Worm (Caenorhabditis elegans) whole organism, L1 larva: ENCODE measurements around the gene str-113.

Experiments
- Y116A8C.19 ChIP-seq: sonication (generic microtip); optimal IDR thresholded peaks from 2 replicates; lab custom pipeline; 2016; ENCODE audit warnings: missing compliant biosample characterization, missing genetic modification characterization, borderline replicate concordance
- alr-1 ChIP-seq: fragments of 200-800 bp; sonication (Bioruptor generic); optimal IDR thresholded peaks from 2 replicates; lab custom pipeline; 2018; ENCODE audit warnings: borderline replicate concordance, mild to moderate bottlenecking, missing genetic modification characterization, missing compliant biosample characterization
- ama-1 ChIP-seq: fragments of 150-350 bp; optimal IDR thresholded peaks from 2 replicates; lab custom pipeline; 2014
- blmp-1 ChIP-seq: fragments of 150-350 bp; optimal IDR thresholded peaks from 2 replicates; lab custom pipeline; 2014; ENCODE audit warnings: missing biosample characterization, missing genetic modification characterization
- ces-1 ChIP-seq: fragments of 150-350 bp; optimal IDR thresholded peaks from 2 replicates; lab custom pipeline; 2014; ENCODE audit warnings: missing biosample characterization, missing genetic modification reagents, missing genetic modification characterization
- dsc-1 ChIP-seq: sonication (generic microtip); optimal IDR thresholded peaks from 2 replicates; lab custom pipeline; 2016; ENCODE audit warnings: mild to moderate bottlenecking, missing genetic modification characterization, missing compliant biosample characterization
- efl-1 ChIP-seq, 4 experiments: fragments of 150-350 bp; optimal IDR thresholded peaks in 3 of 4; peaks in 1 of 4; 1 replicate in 1 of 4; 2 replicates in 3 of 4; lab custom pipeline; 2014; ENCODE audit warnings: missing biosample characterization in 2 of 4, missing genetic modification characterization in 2 of 4, missing genetic modification reagents in 2 of 4
- egl-13 ChIP-seq: sonication (generic microtip); optimal IDR thresholded peaks from 2 replicates; lab custom pipeline; 2016; ENCODE audit warnings: missing genotype, missing genetic modification reagents, missing genetic modification characterization, missing compliant biosample characterization
- elt-2 ChIP-seq: sonication (generic microtip); optimal IDR thresholded peaks from 2 replicates; lab custom pipeline; 2016; ENCODE audit warnings: missing genetic modification characterization, mild to moderate bottlenecking, inconsistent platforms, missing compliant biosample characterization, missing genetic modification reagents
- elt-3 ChIP-seq, 6 experiments: fragments of 150-350 bp in 1 of 6; sonication (generic microtip); optimal IDR thresholded peaks; 2 replicates each; lab custom pipeline; 2017 to 2018; ENCODE audit warnings: missing biosample characterization in 6 of 6, missing genetic modification characterization in 6 of 6, inconsistent platforms in 1 of 6
- ets-5 ChIP-seq: fragments of 200-800 bp; sonication (Bioruptor generic); IDR thresholded peaks from 2 replicates; pipeline ENCODE4 v1.3.6; 2022; ENCODE audit warnings: missing genetic modification characterization, missing compliant biosample characterization
- fkh-10 ChIP-seq: sonication (generic microtip); optimal IDR thresholded peaks from 2 replicates; lab custom pipeline; 2017; ENCODE audit warnings: missing biosample characterization, missing genetic modification reagents, missing genetic modification characterization
- fos-1 ChIP-seq: fragments of 150-350 bp; optimal IDR thresholded peaks from 2 replicates; lab custom pipeline; 2014; ENCODE audit warnings: missing biosample characterization, missing genetic modification characterization
- grh-1 ChIP-seq: fragments of 200-800 bp; sonication (Bioruptor generic); IDR thresholded peaks from 2 replicates; pipeline ENCODE4 v1.3.6; 2022; ENCODE audit warnings: missing genetic modification reagents, missing genetic modification characterization, missing compliant biosample characterization
- irx-1 ChIP-seq: sonication (generic microtip); optimal IDR thresholded peaks from 2 replicates; lab custom pipeline; 2016; ENCODE audit warnings: missing genetic modification characterization, missing compliant biosample characterization
- jun-1 ChIP-seq: fragments of 150-350 bp; optimal IDR thresholded peaks from 2 replicates; lab custom pipeline; 2014; ENCODE audit warnings: missing biosample characterization, missing genetic modification reagents, missing genetic modification characterization
- lin-14 ChIP-seq: fragments of 200-800 bp; sonication (Bioruptor generic); optimal IDR thresholded peaks from 2 replicates; lab custom pipeline; 2018; ENCODE audit warnings: mild to moderate bottlenecking, missing genetic modification characterization, moderate library complexity, missing compliant biosample characterization
- lin-35 ChIP-seq, 2 experiments: fragments of 150-350 bp; optimal IDR thresholded peaks; 2 replicates each; lab custom pipeline; 2014; ENCODE audit warnings: missing biosample characterization in 2 of 2, missing genetic modification characterization in 2 of 2, missing genetic modification reagents in 2 of 2
- lsy-2 ChIP-seq, 2 experiments: fragments of 150-350 bp; optimal IDR thresholded peaks; 2 replicates each; lab custom pipeline; 2014; ENCODE audit warnings: missing biosample characterization in 2 of 2, missing genetic modification characterization in 2 of 2
- mdl-1 ChIP-seq, 2 experiments: fragments of 150-350 bp; optimal IDR thresholded peaks; 2 replicates each; lab custom pipeline; 2014 to 2017; ENCODE audit warnings: missing biosample characterization in 2 of 2, missing genetic modification characterization in 2 of 2, inconsistent platforms in 1 of 2
- nhr-12 ChIP-seq: sonication (generic microtip); optimal IDR thresholded peaks from 2 replicates; lab custom pipeline; 2017; ENCODE audit warnings: missing biosample characterization, missing genetic modification characterization
- nhr-237 ChIP-seq: fragments of 150-350 bp; optimal IDR thresholded peaks from 2 replicates; lab custom pipeline; 2014; ENCODE audit warnings: missing biosample characterization, missing genetic modification characterization
- nhr-28 ChIP-seq: fragments of 150-350 bp; optimal IDR thresholded peaks from 2 replicates; lab custom pipeline; 2014; ENCODE audit warnings: missing biosample characterization, missing genetic modification characterization
- nhr-71 ChIP-seq: sonication (generic microtip); optimal IDR thresholded peaks from 2 replicates; lab custom pipeline; 2016; ENCODE audit warnings: mild to moderate bottlenecking, missing genetic modification characterization, moderate library complexity, missing compliant biosample characterization
- nhr-77 ChIP-seq: fragments of 150-350 bp; optimal IDR thresholded peaks from 2 replicates; lab custom pipeline; 2014; ENCODE audit warnings: missing biosample characterization, missing genetic modification characterization
- nhr-84 ChIP-seq: sonication (generic microtip); optimal IDR thresholded peaks from 2 replicates; lab custom pipeline; 2017; ENCODE audit warnings: missing biosample characterization, missing genetic modification characterization
- nhr-85 ChIP-seq: sonication (generic microtip); peaks from one replicate; lab custom pipeline; 2016; ENCODE audit warnings: missing genetic modification characterization, inconsistent platforms, missing compliant biosample characterization
- pag-3 ChIP-seq: sonication (generic microtip); optimal IDR thresholded peaks from 2 replicates; lab custom pipeline; 2017; ENCODE audit warnings: missing genetic modification characterization, mild to moderate bottlenecking, missing compliant biosample characterization, antibody characterized with exemption, borderline replicate concordance; ENCODE audit not compliant: insufficient read depth
- pax-3 ChIP-seq: fragments of 200-800 bp; sonication (Bioruptor generic); optimal IDR thresholded peaks from 2 replicates; lab custom pipeline; 2018; ENCODE audit warnings: mild to moderate bottlenecking, missing genetic modification characterization, moderate library complexity, missing compliant biosample characterization
- pqm-1 ChIP-seq: sonication (generic microtip); optimal IDR thresholded peaks from 3 replicates; lab custom pipeline; 2017; ENCODE audit warnings: missing biosample characterization, missing genetic modification characterization
- rnt-1 ChIP-seq: sonication (generic microtip); optimal IDR thresholded peaks from 2 replicates; lab custom pipeline; 2016; ENCODE audit warnings: mild to moderate bottlenecking, missing genetic modification characterization, moderate library complexity, missing compliant biosample characterization
- skn-1 ChIP-seq: fragments of 150-350 bp; optimal IDR thresholded peaks from 2 replicates; lab custom pipeline; 2014; ENCODE audit warnings: missing biosample characterization, missing genetic modification characterization
- snpc-4 ChIP-seq: fragments of 150-350 bp; optimal IDR thresholded peaks from 2 replicates; lab custom pipeline; 2014; ENCODE audit warnings: missing biosample characterization, missing genetic modification characterization
- snu-23 ChIP-seq: sonication (generic microtip); optimal IDR thresholded peaks from 2 replicates; lab custom pipeline; 2016; ENCODE audit warnings: missing genetic modification characterization, missing compliant biosample characterization
- tbx-2 ChIP-seq: sonication (generic microtip); optimal IDR thresholded peaks from 2 replicates; lab custom pipeline; 2016; ENCODE audit warnings: missing genetic modification characterization, missing compliant biosample characterization
- tlp-1 ChIP-seq: fragments of 150-350 bp; optimal IDR thresholded peaks from 2 replicates; lab custom pipeline; 2014; ENCODE audit warnings: missing biosample characterization, missing genetic modification characterization
- unc-130 ChIP-seq: fragments of 150-350 bp; optimal IDR thresholded peaks from 2 replicates; lab custom pipeline; 2017; ENCODE audit warnings: missing biosample characterization, missing genetic modification characterization, inconsistent platforms
- unc-30 ChIP-seq: sonication (generic microtip); optimal IDR thresholded peaks from 2 replicates; lab custom pipeline; 2017; ENCODE audit warnings: missing biosample characterization, missing genetic modification characterization
- unc-62 ChIP-seq: fragments of 150-350 bp; optimal IDR thresholded peaks from 2 replicates; lab custom pipeline; 2014; ENCODE audit warnings: missing biosample characterization, missing genetic modification reagents, missing genetic modification characterization
- unc-86 ChIP-seq: sonication (generic microtip); optimal IDR thresholded peaks from 2 replicates; lab custom pipeline; 2016; ENCODE audit warnings: missing genetic modification characterization, missing compliant biosample characterization
- vab-15 ChIP-seq: sonication (generic microtip); optimal IDR thresholded peaks from 2 replicates; lab custom pipeline; 2017; ENCODE audit warnings: missing genotype, mild to moderate bottlenecking, missing genetic modification characterization, missing compliant biosample characterization

str-113 gene

DNA sequence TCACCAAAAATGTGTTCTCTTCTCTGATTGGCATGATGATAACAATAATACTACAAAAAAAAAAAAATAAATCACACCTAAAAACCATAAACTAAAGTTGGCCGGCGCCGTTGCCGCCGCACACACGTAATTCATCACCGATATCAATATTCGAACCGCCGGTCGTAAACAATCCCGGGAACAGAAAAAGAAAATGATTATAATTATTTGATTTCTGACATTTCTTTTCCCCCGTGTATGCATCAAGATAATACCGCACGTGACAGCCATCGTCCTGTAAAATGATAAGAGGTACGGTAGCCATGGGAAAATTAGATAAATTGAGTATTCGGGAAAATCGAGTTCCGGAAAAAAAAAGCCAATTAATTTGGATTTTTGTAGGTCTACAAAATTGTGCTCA, 30.3 kb upstream of the str-113 start (continued):
- TF ChIP-seq unc-62 (GFP tag; lab: Kevin White, UChicago) (no peak), alr-1 (no peak), vab-15 (tag; lab: Kevin White, UChicago) (no peak), ets-5 (GFP tag; lab: Robert Waterston, UW) (no peak), elt-3 (tag; optimal IDR thresholded peaks at IDR 0.05; lab: Kevin White, UChicago) (peak in 1 of 6 experiments; percentile 58), efl-1 (optimal IDR thresholded peaks at IDR 0.05; lab: Kevin White, UChicago) (no peak), efl-1 (GFP tag; optimal IDR thresholded peaks at IDR 0.05 in 1 of 2; lab: Kevin White, UChicago) (peak in 1 of 2 experiments; percentile 48), elt-2 (tag; lab: Kevin White, UChicago) (peak; percentile 86), nhr-85 (peak; percentile 43), Y116A8C.19 (tag; lab: Kevin White, UChicago) (no peak), mdl-1 (tag; optimal IDR thresholded peaks at IDR 0.05; lab: Kevin White, UChicago) (peak in 1 of 2 experiments; percentile 23), irx-1 (no peak), nhr-237 (no peak), pqm-1 (tag; lab: Kevin White, UChicago) (no peak), fos-1 (tag; lab: Kevin White, UChicago) (no peak), snu-23 (GFP tag; lab: Kevin White, UChicago) (peak; percentile 11), nhr-71 (tag; lab: Kevin White, UChicago) (peak; percentile 38), grh-1 (GFP tag; lab: Robert Waterston, UW) (no peak), lin-14 (GFP tag; lab: Kevin White, UChicago) (peak; percentile 34), egl-13 (no peak), lin-35 (GFP tag; optimal IDR thresholded peaks at IDR 0.05; lab: Kevin White, UChicago) (peak in 1 of 2 experiments; percentile 10), jun-1 (tag; lab: Kevin White, UChicago) (no peak), lsy-2 (tag; optimal IDR thresholded peaks at IDR 0.05; lab: Kevin White, UChicago) (peak in 1 of 2 experiments; percentile 41)
- TF ChIP-seq, all 84 proteins: peak for 12

- TF ChIP-seq unc-86 (tag; lab: Kevin White, UChicago): no peak
- TF ChIP-seq snu-23 (GFP tag; lab: Kevin White, UChicago): peak; percentile 10
- no peak for TF ChIP-seq egl-13
- no peak for TF ChIP-seq alr-1
- TF ChIP-seq nhr-77 (tag; lab: Kevin White, UChicago): no peak
- peak; percentile 43 for TF ChIP-seq nhr-71 (tag; lab: Kevin White, UChicago)
- no peak for TF ChIP-seq fkh-10
- peak; percentile 27 for TF ChIP-seq blmp-1 (tag; lab: Kevin White, UChicago)
- no peak for TF ChIP-seq unc-30 (tag; lab: Kevin White, UChicago)
- TF ChIP-seq tbx-2 (tag; lab: Kevin White, UChicago): no peak
- TF ChIP-seq rnt-1 (tag; lab: Kevin White, UChicago): peak; percentile 45
- TF ChIP-seq lsy-2 (tag; optimal IDR thresholded peaks at IDR 0.05; lab: Kevin White, UChicago): peak in 1 of 2 experiments; percentile 13
- no peak for TF ChIP-seq efl-1 (optimal IDR thresholded peaks at IDR 0.05; lab: Kevin White, UChicago)
- peak in 1 of 2 experiments; percentile 68 for TF ChIP-seq efl-1 (GFP tag; optimal IDR thresholded peaks at IDR 0.05 in 1 of 2; lab: Kevin White, UChicago)
- TF ChIP-seq skn-1 (tag; lab: Kevin White, UChicago): no peak
- TF ChIP-seq unc-130 (tag; lab: Kevin White, UChicago): peak; percentile 21
- no peak for TF ChIP-seq ces-1
- no peak for TF ChIP-seq dsc-1
- no peak for TF ChIP-seq ama-1 (lab: Kevin White, UChicago)
- TF ChIP-seq tlp-1 (tag; lab: Kevin White, UChicago): no peak
- TF ChIP-seq pag-3: no peak
- no peak for TF ChIP-seq nhr-84 (tag; lab: Kevin White, UChicago)
- no peak for TF ChIP-seq irx-1
- no peak for TF ChIP-seq snpc-4 (tag; lab: Kevin White, UChicago)
- no peak for TF ChIP-seq nhr-28 (tag; lab: Kevin White, UChicago)
- no peak for TF ChIP-seq nhr-12 (tag; lab: Kevin White, UChicago)
- TF ChIP-seq nhr-237: no peak
- peak; percentile 57 for TF ChIP-seq lin-14 (GFP tag; lab: Kevin White, UChicago)
- no peak for TF ChIP-seq pax-3 (tag; lab: Kevin White, UChicago)
- TF ChIP-seq, all 84 proteins: peak for 8
Observed at ce11 chrV:3695254-3695653, 28.5 kb upstream of the str-113 start.
